Worm (Caenorhabditis elegans) whole organism, L1 larva: ENCODE measurements around the gene F18G5.6.

ENCODE experiments used
- C16A3.4 ChIP-seq: fragments of 150-350 bp; optimal IDR thresholded peaks from 2 replicates; lab custom pipeline; 2014; ENCODE audit warnings: missing biosample characterization, missing genetic modification characterization
- C34B4.2 ChIP-seq: sonication (generic microtip); optimal IDR thresholded peaks from 2 replicates; lab custom pipeline; 2017; ENCODE audit warnings: mild to moderate bottlenecking, missing genetic modification characterization, missing compliant biosample characterization
- F16B12.6 ChIP-seq: fragments of 150-350 bp; optimal IDR thresholded peaks from 2 replicates; lab custom pipeline; 2014; ENCODE audit warnings: missing biosample characterization, missing genetic modification characterization
- alr-1 ChIP-seq: fragments of 200-800 bp; sonication (Bioruptor generic); optimal IDR thresholded peaks from 2 replicates; lab custom pipeline; 2018; ENCODE audit warnings: borderline replicate concordance, mild to moderate bottlenecking, missing genetic modification characterization, missing compliant biosample characterization
- aly-2 ChIP-seq: fragments of 150-350 bp; optimal IDR thresholded peaks from 2 replicates; lab custom pipeline; 2014; ENCODE audit warnings: missing biosample characterization, missing genetic modification characterization
- ceh-8 ChIP-seq: fragments of 200-800 bp; sonication (Bioruptor generic); optimal IDR thresholded peaks from 2 replicates; lab custom pipeline; 2018; ENCODE audit warnings: mild to moderate bottlenecking, missing genetic modification characterization, moderate library complexity, missing compliant biosample characterization
- ceh-82 ChIP-seq, 3 experiments: fragments of 150-350 bp in 1 of 3; sonication (generic microtip) in 2 of 3; optimal IDR thresholded peaks; 2 replicates each; lab custom pipeline; 2014 to 2017; ENCODE audit warnings: missing biosample characterization in 3 of 3, missing genetic modification characterization in 3 of 3
- ceh-88 ChIP-seq: fragments of 200-800 bp; sonication (Bioruptor generic); IDR thresholded peaks from 2 replicates; pipeline ENCODE4 v1.3.6; 2022; ENCODE audit warnings: missing genetic modification characterization, missing compliant biosample characterization
- ceh-90 ChIP-seq: sonication (generic microtip); optimal IDR thresholded peaks from 2 replicates; lab custom pipeline; 2016; ENCODE audit warnings: missing genetic modification characterization, missing compliant biosample characterization
- dsc-1 ChIP-seq: sonication (generic microtip); optimal IDR thresholded peaks from 2 replicates; lab custom pipeline; 2016; ENCODE audit warnings: mild to moderate bottlenecking, missing genetic modification characterization, missing compliant biosample characterization
- efl-1 ChIP-seq, 4 experiments: fragments of 150-350 bp; optimal IDR thresholded peaks in 3 of 4; peaks in 1 of 4; 1 replicate in 1 of 4; 2 replicates in 3 of 4; lab custom pipeline; 2014; ENCODE audit warnings: missing biosample characterization in 2 of 4, missing genetic modification characterization in 2 of 4, missing genetic modification reagents in 2 of 4
- efl-3 ChIP-seq: fragments of 200-800 bp; sonication (Bioruptor generic); optimal IDR thresholded peaks from 2 replicates; lab custom pipeline; 2018; ENCODE audit warnings: mild to moderate bottlenecking, missing genetic modification characterization, missing compliant biosample characterization
- ets-5 ChIP-seq: fragments of 200-800 bp; sonication (Bioruptor generic); IDR thresholded peaks from 2 replicates; pipeline ENCODE4 v1.3.6; 2022; ENCODE audit warnings: missing genetic modification characterization, missing compliant biosample characterization
- fkh-10 ChIP-seq: sonication (generic microtip); optimal IDR thresholded peaks from 2 replicates; lab custom pipeline; 2017; ENCODE audit warnings: missing biosample characterization, missing genetic modification reagents, missing genetic modification characterization
- fkh-4 ChIP-seq: sonication (generic microtip); optimal IDR thresholded peaks from 2 replicates; lab custom pipeline; 2016; ENCODE audit warnings: missing compliant biosample characterization, missing genetic modification characterization, borderline replicate concordance
- fkh-8 ChIP-seq: sonication (generic microtip); optimal IDR thresholded peaks from 2 replicates; lab custom pipeline; 2016; ENCODE audit warnings: mild to moderate bottlenecking, missing genetic modification characterization, missing compliant biosample characterization
- fos-1 ChIP-seq: fragments of 150-350 bp; optimal IDR thresholded peaks from 2 replicates; lab custom pipeline; 2014; ENCODE audit warnings: missing biosample characterization, missing genetic modification characterization
- hpl-2 ChIP-seq: fragments of 150-350 bp; optimal IDR thresholded peaks from 2 replicates; lab custom pipeline; 2014; ENCODE audit warnings: missing biosample characterization, missing genetic modification reagents, missing genetic modification characterization
- lin-14 ChIP-seq: fragments of 200-800 bp; sonication (Bioruptor generic); optimal IDR thresholded peaks from 2 replicates; lab custom pipeline; 2018; ENCODE audit warnings: mild to moderate bottlenecking, missing genetic modification characterization, moderate library complexity, missing compliant biosample characterization
- lin-15B ChIP-seq: fragments of 150-350 bp; sonication (generic microtip); optimal IDR thresholded peaks from 3 replicates; lab custom pipeline; 2014; ENCODE audit warnings: missing biosample characterization, missing genetic modification characterization
- lin-39 ChIP-seq: fragments of 150-350 bp; optimal IDR thresholded peaks from 2 replicates; lab custom pipeline; 2014; ENCODE audit warnings: missing biosample characterization, missing genetic modification reagents, missing genetic modification characterization
- lsy-2 ChIP-seq, 2 experiments: fragments of 150-350 bp; optimal IDR thresholded peaks; 2 replicates each; lab custom pipeline; 2014; ENCODE audit warnings: missing biosample characterization in 2 of 2, missing genetic modification characterization in 2 of 2
- mab-9 ChIP-seq: fragments of 200-800 bp; sonication (Bioruptor generic); IDR thresholded peaks from 2 replicates; pipeline ENCODE4 v1.3.6; 2022; ENCODE audit warnings: missing genetic modification reagents, missing genetic modification characterization, missing compliant biosample characterization
- mef-2 ChIP-seq: fragments of 150-350 bp; optimal IDR thresholded peaks from 2 replicates; lab custom pipeline; 2014; ENCODE audit warnings: missing biosample characterization, missing genetic modification characterization
- nhr-12 ChIP-seq: sonication (generic microtip); optimal IDR thresholded peaks from 2 replicates; lab custom pipeline; 2017; ENCODE audit warnings: missing biosample characterization, missing genetic modification characterization
- nhr-19 ChIP-seq: fragments of 200-800 bp; sonication (Bioruptor generic); conservative IDR thresholded peaks from 2 replicates; pipeline ENCODE4 v1.3.6; 2022; ENCODE audit warnings: missing genetic modification characterization, missing compliant biosample characterization
- nhr-237 ChIP-seq: fragments of 150-350 bp; optimal IDR thresholded peaks from 2 replicates; lab custom pipeline; 2014; ENCODE audit warnings: missing biosample characterization, missing genetic modification characterization
- nhr-47 ChIP-seq: sonication (generic microtip); optimal IDR thresholded peaks from 2 replicates; lab custom pipeline; 2016; ENCODE audit warnings: mild to moderate bottlenecking, missing genetic modification characterization, moderate library complexity, missing compliant biosample characterization
- nhr-71 ChIP-seq: sonication (generic microtip); optimal IDR thresholded peaks from 2 replicates; lab custom pipeline; 2016; ENCODE audit warnings: mild to moderate bottlenecking, missing genetic modification characterization, moderate library complexity, missing compliant biosample characterization
- nhr-84 ChIP-seq: sonication (generic microtip); optimal IDR thresholded peaks from 2 replicates; lab custom pipeline; 2017; ENCODE audit warnings: missing biosample characterization, missing genetic modification characterization
- nhr-85 ChIP-seq: sonication (generic microtip); peaks from one replicate; lab custom pipeline; 2016; ENCODE audit warnings: missing genetic modification characterization, inconsistent platforms, missing compliant biosample characterization
- nhr-90 ChIP-seq: sonication (generic microtip); optimal IDR thresholded peaks from 2 replicates; lab custom pipeline; 2016; ENCODE audit warnings: mild to moderate bottlenecking, missing genetic modification characterization, missing compliant biosample characterization; ENCODE audit not compliant: poor library complexity
- pag-3 ChIP-seq: sonication (generic microtip); optimal IDR thresholded peaks from 2 replicates; lab custom pipeline; 2017; ENCODE audit warnings: missing genetic modification characterization, mild to moderate bottlenecking, missing compliant biosample characterization, antibody characterized with exemption, borderline replicate concordance; ENCODE audit not compliant: insufficient read depth
- pax-3 ChIP-seq: fragments of 200-800 bp; sonication (Bioruptor generic); optimal IDR thresholded peaks from 2 replicates; lab custom pipeline; 2018; ENCODE audit warnings: mild to moderate bottlenecking, missing genetic modification characterization, moderate library complexity, missing compliant biosample characterization
- pqm-1 ChIP-seq: sonication (generic microtip); optimal IDR thresholded peaks from 3 replicates; lab custom pipeline; 2017; ENCODE audit warnings: missing biosample characterization, missing genetic modification characterization
- rnt-1 ChIP-seq: sonication (generic microtip); optimal IDR thresholded peaks from 2 replicates; lab custom pipeline; 2016; ENCODE audit warnings: mild to moderate bottlenecking, missing genetic modification characterization, moderate library complexity, missing compliant biosample characterization
- snpc-4 ChIP-seq: fragments of 150-350 bp; optimal IDR thresholded peaks from 2 replicates; lab custom pipeline; 2014; ENCODE audit warnings: missing biosample characterization, missing genetic modification characterization
- snu-23 ChIP-seq: sonication (generic microtip); optimal IDR thresholded peaks from 2 replicates; lab custom pipeline; 2016; ENCODE audit warnings: missing genetic modification characterization, missing compliant biosample characterization
- sox-4 ChIP-seq: sonication (generic microtip); optimal IDR thresholded peaks from 2 replicates; lab custom pipeline; 2016; ENCODE audit warnings: missing genetic modification characterization, missing compliant biosample characterization
- sup-37 ChIP-seq: fragments of 200-800 bp; sonication (Bioruptor generic); optimal IDR thresholded peaks from 2 replicates; lab custom pipeline; 2018; ENCODE audit warnings: mild to moderate bottlenecking, missing genetic modification characterization, missing compliant biosample characterization
- unc-130 ChIP-seq: fragments of 150-350 bp; optimal IDR thresholded peaks from 2 replicates; lab custom pipeline; 2017; ENCODE audit warnings: missing biosample characterization, missing genetic modification characterization, inconsistent platforms
- unc-62 ChIP-seq: fragments of 150-350 bp; optimal IDR thresholded peaks from 2 replicates; lab custom pipeline; 2014; ENCODE audit warnings: missing biosample characterization, missing genetic modification reagents, missing genetic modification characterization
- unc-86 ChIP-seq: sonication (generic microtip); optimal IDR thresholded peaks from 2 replicates; lab custom pipeline; 2016; ENCODE audit warnings: missing genetic modification characterization, missing compliant biosample characterization
- vab-15 ChIP-seq: sonication (generic microtip); optimal IDR thresholded peaks from 2 replicates; lab custom pipeline; 2017; ENCODE audit warnings: missing genotype, mild to moderate bottlenecking, missing genetic modification characterization, missing compliant biosample characterization
- xbp-1 ChIP-seq: sonication (generic microtip); optimal IDR thresholded peaks from 2 replicates; lab custom pipeline; 2016; ENCODE audit warnings: missing genetic modification characterization, missing compliant biosample characterization
- zip-4 ChIP-seq: fragments of 200-800 bp; sonication (Bioruptor generic); optimal IDR thresholded peaks from 2 replicates; lab custom pipeline; 2018; ENCODE audit warnings: mild to moderate bottlenecking, missing genetic modification characterization, moderate library complexity, missing compliant biosample characterization

The F18G5.6 gene

DNA sequence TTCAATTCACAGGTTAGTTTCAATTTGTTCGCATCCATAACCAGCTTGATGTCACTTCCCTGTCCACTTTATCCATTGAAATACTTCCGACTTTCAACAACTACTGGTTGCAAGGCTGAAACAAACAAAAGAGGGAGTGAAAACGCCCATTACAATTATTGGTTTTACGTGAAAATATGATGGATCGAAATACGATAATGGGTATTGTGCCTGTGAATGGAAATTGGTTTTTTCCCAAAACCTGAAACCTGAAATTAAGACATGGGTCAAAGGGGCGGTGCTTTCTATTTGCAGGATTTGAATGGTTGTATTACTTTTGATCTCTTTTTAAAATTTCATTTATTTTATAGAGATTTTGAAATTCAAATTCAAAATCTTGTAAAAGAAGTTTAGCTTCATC lies 34.7 kb upstream of the F18G5.6 start, which contains the start of gene B0416.2:
Gene B0416.2, plus strand, starts transcription at position 301 of the 400 bp plus-strand sequence.
- TF ChIP-seq zip-4 (GFP tag; lab: Kevin White, UChicago) (no peak), nhr-19 (GFP tag; lab: Robert Waterston, UW) (no peak), fos-1 (tag; lab: Kevin White, UChicago) (no peak), lin-15B (no peak), mef-2 (tag; lab: Kevin White, UChicago) (no peak), fkh-10 (GFP tag; lab: Kevin White, UChicago) (no peak), dsc-1 (no peak), ceh-88 (GFP tag; lab: Robert Waterston, UW) (no peak), vab-15 (tag; lab: Kevin White, UChicago) (no peak), pax-3 (tag; lab: Kevin White, UChicago) (no peak), ets-5 (GFP tag; lab: Robert Waterston, UW) (no peak), fkh-8 (tag; lab: Kevin White, UChicago) (no peak), snpc-4 (tag; lab: Kevin White, UChicago) (no peak), ceh-82 (tag; optimal IDR thresholded peaks at IDR 0.05; lab: Kevin White, UChicago) (no peak), C34B4.2 (tag; lab: Kevin White, UChicago) (no peak), mab-9 (GFP tag; lab: Robert Waterston, UW) (no peak)

DNA sequence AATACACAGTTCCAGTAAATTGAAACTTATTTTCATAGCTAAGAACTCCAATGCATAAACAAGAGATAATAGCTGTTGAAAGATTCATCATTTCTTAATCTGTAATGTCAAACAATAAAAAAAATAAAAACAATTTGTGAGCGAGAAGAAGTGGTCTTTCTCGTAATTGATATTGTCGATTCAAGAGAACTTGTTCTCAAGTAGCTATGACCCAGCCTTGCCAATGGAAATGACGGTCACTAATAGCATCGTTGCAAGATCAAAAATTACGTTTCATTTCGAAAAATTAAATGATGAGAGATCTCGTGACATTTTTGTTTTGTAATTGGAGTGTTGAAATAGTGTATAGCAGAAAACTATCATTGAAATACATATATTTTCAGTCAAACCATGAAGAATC lies 33.7 kb upstream of the F18G5.6 start, which contains the start of gene B0416.7:
Gene B0416.7, minus strand, starts transcription at position 101 of the 400 bp plus-strand sequence.
- TF ChIP-seq ceh-8 (GFP tag; lab: Kevin White, UChicago) (no peak), efl-1 (optimal IDR thresholded peaks at IDR 0.05; lab: Kevin White, UChicago) (no peak), efl-1 (GFP tag; optimal IDR thresholded peaks at IDR 0.05 in 1 of 2; lab: Kevin White, UChicago) (peak in 1 of 2 experiments; percentile 36), hpl-2 (GFP tag; lab: Kevin White, UChicago) (no peak), lin-14 (GFP tag; lab: Kevin White, UChicago) (peak; percentile 5), mef-2 (tag; lab: Kevin White, UChicago) (no peak), unc-62 (no peak), dsc-1 (no peak), nhr-71 (tag; lab: Kevin White, UChicago) (no peak), nhr-90 (tag; lab: Kevin White, UChicago) (no peak), ceh-88 (GFP tag; lab: Robert Waterston, UW) (no peak), nhr-85 (tag; lab: Kevin White, UChicago) (peak; percentile 77), nhr-12 (tag; lab: Kevin White, UChicago) (no peak), sup-37 (no peak), C16A3.4 (tag; lab: Kevin White, UChicago) (no peak), F16B12.6 (tag; lab: Kevin White, UChicago) (no peak), sox-4 (tag; lab: Kevin White, UChicago) (no peak), alr-1 (tag; lab: Kevin White, UChicago) (no peak)

DNA sequence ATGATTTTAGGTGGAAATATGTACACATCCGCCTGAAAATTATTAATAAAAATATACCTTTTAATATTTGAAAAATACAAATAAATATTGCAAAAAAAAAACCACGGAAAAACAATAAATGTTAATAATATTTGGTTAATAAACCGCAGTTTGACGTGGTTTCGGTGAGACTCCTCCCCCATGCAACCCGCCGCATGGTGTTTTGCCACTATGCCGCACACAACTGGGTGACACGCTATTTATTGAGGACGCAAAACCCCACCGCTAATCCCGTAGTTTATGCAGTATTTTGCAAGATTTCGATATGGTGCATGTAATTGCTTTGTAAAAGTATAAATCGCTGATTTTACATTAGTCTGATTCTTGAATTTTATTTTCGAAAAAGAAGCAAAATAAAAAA lies 32.5 kb upstream of the F18G5.6 start, which contains the start of gene gly-13:
Gene gly-13, minus strand, starts transcription at position 32 of the 400 bp plus-strand sequence.
- TF ChIP-seq lsy-2 (tag; optimal IDR thresholded peaks at IDR 0.05; lab: Kevin White, UChicago) (peak in 1 of 2 experiments; percentile 30), unc-130 (peak; percentile 60), pqm-1 (no peak), nhr-71 (tag; lab: Kevin White, UChicago) (peak; percentile 49), ceh-90 (no peak), ceh-88 (GFP tag; lab: Robert Waterston, UW) (no peak), lin-14 (GFP tag; lab: Kevin White, UChicago) (peak; percentile 31), rnt-1 (tag; lab: Kevin White, UChicago) (peak; percentile 60), fos-1 (tag; lab: Kevin White, UChicago) (no peak), fkh-4 (tag; lab: Kevin White, UChicago) (no peak), nhr-84 (tag; lab: Kevin White, UChicago) (no peak), pag-3 (tag; lab: Kevin White, UChicago) (no peak), zip-4 (GFP tag; lab: Kevin White, UChicago) (no peak), aly-2 (tag; lab: Kevin White, UChicago) (no peak), ceh-8 (GFP tag; lab: Kevin White, UChicago) (no peak), alr-1 (tag; lab: Kevin White, UChicago) (no peak), nhr-47 (tag; lab: Kevin White, UChicago) (peak; percentile 32), nhr-19 (GFP tag; lab: Robert Waterston, UW) (no peak; the same call in 1 of the 2 replicates), fkh-8 (tag; lab: Kevin White, UChicago) (no peak), ceh-82 (tag; optimal IDR thresholded peaks at IDR 0.05; lab: Kevin White, UChicago) (no peak), nhr-90 (tag; lab: Kevin White, UChicago) (peak; percentile 49), snu-23 (GFP tag; lab: Kevin White, UChicago) (peak; percentile 51), unc-86 (tag; lab: Kevin White, UChicago) (no peak), nhr-237 (tag; lab: Kevin White, UChicago) (no peak), xbp-1 (tag; lab: Kevin White, UChicago) (peak; percentile 33), efl-3 (GFP tag; lab: Kevin White, UChicago) (no peak), mab-9 (GFP tag; lab: Robert Waterston, UW) (no peak), lin-39 (tag; lab: Kevin White, UChicago) (no peak)
